Worm (Caenorhabditis elegans) whole organism, mixed stage, embryonic: Measurements from ENCODE around the gene best-13.

Experiments used
- bed-3 ChIP-seq: fragments of 200-800 bp; sonication (Bioruptor generic); optimal IDR thresholded peaks from 3 replicates; lab custom pipeline; 2018; ENCODE audit warnings: mild to moderate bottlenecking, missing genetic modification characterization, moderate library complexity, missing compliant biosample characterization
- blmp-1 ChIP-seq: fragments of 150-350 bp; optimal IDR thresholded peaks from 2 replicates; lab custom pipeline; 2014; ENCODE audit warnings: missing biosample characterization, missing genetic modification characterization
- ceh-39 ChIP-seq: fragments of 150-350 bp; optimal IDR thresholded peaks from 2 replicates; lab custom pipeline; 2014; ENCODE audit warnings: missing biosample characterization, missing genetic modification characterization
- ceh-43 ChIP-seq: fragments of 200-800 bp; sonication (Bioruptor generic); optimal IDR thresholded peaks from 2 replicates; lab custom pipeline; 2018; ENCODE audit warnings: mild to moderate bottlenecking, missing genetic modification characterization, moderate library complexity, missing compliant biosample characterization
- ces-1 ChIP-seq: fragments of 150-350 bp; optimal IDR thresholded peaks from 2 replicates; lab custom pipeline; 2014; ENCODE audit warnings: missing biosample characterization, missing genetic modification reagents, missing genetic modification characterization
- cnd-1 ChIP-seq: fragments of 200-800 bp; sonication (Bioruptor generic); optimal IDR thresholded peaks from 2 replicates; lab custom pipeline; 2018; ENCODE audit warnings: mild to moderate bottlenecking, missing genetic modification characterization, missing compliant biosample characterization
- drap-1 ChIP-seq: fragments of 200-800 bp; sonication (Bioruptor generic); optimal IDR thresholded peaks from 3 replicates; lab custom pipeline; 2018; ENCODE audit warnings: mild to moderate bottlenecking, missing genetic modification characterization, missing compliant biosample characterization
- elt-1 ChIP-seq: sonication (generic microtip); optimal IDR thresholded peaks from 2 replicates; lab custom pipeline; 2017; ENCODE audit warnings: missing genetic modification characterization, mild to moderate bottlenecking, missing compliant biosample characterization, antibody characterized with exemption, moderate library complexity, borderline replicate concordance; ENCODE audit not compliant: insufficient read depth
- elt-3 ChIP-seq: fragments of 150-350 bp; optimal IDR thresholded peaks from 2 replicates; lab custom pipeline; 2014; ENCODE audit warnings: missing biosample characterization, missing genetic modification characterization
- flh-1 ChIP-seq: fragments of 200-800 bp; sonication (Bioruptor generic); optimal IDR thresholded peaks from 2 replicates; lab custom pipeline; 2018; ENCODE audit warnings: mild to moderate bottlenecking, missing genetic modification characterization, moderate library complexity, missing compliant biosample characterization
- ham-2 ChIP-seq: fragments of 200-800 bp; sonication (Bioruptor generic); optimal IDR thresholded peaks from 2 replicates; lab custom pipeline; 2018; ENCODE audit warnings: mild to moderate bottlenecking, missing genetic modification characterization, missing compliant biosample characterization
- hlh-1 ChIP-seq: fragments of 150-350 bp; optimal IDR thresholded peaks from 2 replicates; lab custom pipeline; 2014; ENCODE audit warnings: missing biosample characterization, missing genetic modification reagents, missing genetic modification characterization
- lin-13 ChIP-seq: fragments of 150-350 bp; optimal IDR thresholded peaks from 2 replicates; lab custom pipeline; 2014; ENCODE audit warnings: missing biosample characterization, missing genetic modification characterization
- lin-32 ChIP-seq: fragments of 200-800 bp; sonication (Bioruptor generic); optimal IDR thresholded peaks from 2 replicates; lab custom pipeline; 2018; ENCODE audit warnings: mild to moderate bottlenecking, missing genetic modification characterization, missing compliant biosample characterization
- mab-5 ChIP-seq: fragments of 150-350 bp; optimal IDR thresholded peaks from 2 replicates; lab custom pipeline; 2014; ENCODE audit warnings: missing biosample characterization, missing genetic modification characterization
- mep-1 ChIP-seq: fragments of 150-350 bp; optimal IDR thresholded peaks from 2 replicates; lab custom pipeline; 2017; ENCODE audit warnings: missing biosample characterization, missing genetic modification reagents, missing genetic modification characterization, inconsistent platforms
- mls-2 ChIP-seq: sonication (generic microtip); optimal IDR thresholded peaks from 2 replicates; lab custom pipeline; 2016; ENCODE audit warnings: mild to moderate bottlenecking, missing genetic modification characterization, moderate library complexity, missing compliant biosample characterization
- nhr-12 ChIP-seq: fragments of 150-350 bp; optimal IDR thresholded peaks from 2 replicates; lab custom pipeline; 2014; ENCODE audit warnings: missing biosample characterization, missing genetic modification characterization
- nhr-2 ChIP-seq: fragments of 150-350 bp; optimal IDR thresholded peaks from 2 replicates; lab custom pipeline; 2014; ENCODE audit warnings: missing biosample characterization, missing genetic modification characterization
- nhr-237 ChIP-seq: fragments of 150-350 bp; optimal IDR thresholded peaks from 2 replicates; lab custom pipeline; 2014; ENCODE audit warnings: missing biosample characterization, missing genetic modification characterization
- nhr-28 ChIP-seq: fragments of 150-350 bp; optimal IDR thresholded peaks from 2 replicates; lab custom pipeline; 2014; ENCODE audit warnings: missing biosample characterization, missing genetic modification characterization
- pha-4 ChIP-seq: fragments of 150-350 bp; optimal IDR thresholded peaks from 2 replicates; lab custom pipeline; 2018; ENCODE audit warnings: missing biosample characterization, missing genetic modification reagents, missing genetic modification characterization
- sem-2 ChIP-seq: fragments of 200-800 bp; sonication (Bioruptor generic); optimal IDR thresholded peaks from 2 replicates; lab custom pipeline; 2018; ENCODE audit warnings: mild to moderate bottlenecking, missing genetic modification characterization, missing compliant biosample characterization
- snpc-4 ChIP-seq: fragments of 150-350 bp; optimal IDR thresholded peaks from 2 replicates; lab custom pipeline; 2014; ENCODE audit warnings: missing biosample characterization, missing genetic modification characterization
- sptf-1 ChIP-seq: sonication (generic microtip); optimal IDR thresholded peaks from 2 replicates; lab custom pipeline; 2017; ENCODE audit warnings: mild to moderate bottlenecking, missing genetic modification characterization, moderate library complexity, missing compliant biosample characterization
- tbx-8 ChIP-seq: fragments of 200-800 bp; sonication (Bioruptor generic); optimal IDR thresholded peaks from 2 replicates; lab custom pipeline; 2018; ENCODE audit warnings: mild to moderate bottlenecking, missing genetic modification characterization, moderate library complexity, missing compliant biosample characterization
- unc-120 ChIP-seq: sonication (generic microtip); optimal IDR thresholded peaks from 2 replicates; lab custom pipeline; 2017; ENCODE audit warnings: missing genetic modification characterization, missing compliant biosample characterization; ENCODE audit not compliant: poor library complexity, severe bottlenecking
- unc-39 ChIP-seq: fragments of 150-350 bp; optimal IDR thresholded peaks from 2 replicates; lab custom pipeline; 2014; ENCODE audit warnings: missing biosample characterization, missing genetic modification characterization
- unc-62 ChIP-seq: fragments of 150-350 bp; optimal IDR thresholded peaks from 2 replicates; lab custom pipeline; 2014; ENCODE audit warnings: missing biosample characterization, missing genetic modification reagents, missing genetic modification characterization
- zip-8 ChIP-seq: fragments of 150-350 bp; optimal IDR thresholded peaks from 2 replicates; lab custom pipeline; 2014; ENCODE audit warnings: missing biosample characterization, missing genetic modification characterization
- ztf-11 ChIP-seq: fragments of 150-350 bp; optimal IDR thresholded peaks from 2 replicates; lab custom pipeline; 2014; ENCODE audit warnings: missing biosample characterization, missing genetic modification characterization

best-13 gene

ce11 chrIV:9861921-9862320, 41.8 kb upstream of the best-13 start, which contains the start of gene K07F5.14:
K07F5.14 (plus strand) TSS chrIV:9862221.
- TF ChIP-seq ceh-39 (no peak), cnd-1 (tag; lab: Kevin White, UChicago) (no peak), elt-3 (no peak), mab-5 (tag; lab: Kevin White, UChicago) (no peak), nhr-12 (no peak), unc-120 (tag; lab: Kevin White, UChicago) (no peak), drap-1 (GFP tag; lab: Kevin White, UChicago) (no peak), unc-39 (tag; lab: Kevin White, UChicago) (no peak), blmp-1 (tag; lab: Kevin White, UChicago) (no peak), nhr-28 (no peak), sptf-1 (tag; lab: Kevin White, UChicago) (no peak), unc-62 (GFP tag; lab: Kevin White, UChicago) (no peak), nhr-2 (no peak), pha-4 (tag; lab: Kevin White, UChicago) (no peak), mep-1 (tag; lab: Kevin White, UChicago) (no peak), ceh-43 (GFP tag; lab: Kevin White, UChicago) (no peak), lin-32 (no peak)

DNA sequence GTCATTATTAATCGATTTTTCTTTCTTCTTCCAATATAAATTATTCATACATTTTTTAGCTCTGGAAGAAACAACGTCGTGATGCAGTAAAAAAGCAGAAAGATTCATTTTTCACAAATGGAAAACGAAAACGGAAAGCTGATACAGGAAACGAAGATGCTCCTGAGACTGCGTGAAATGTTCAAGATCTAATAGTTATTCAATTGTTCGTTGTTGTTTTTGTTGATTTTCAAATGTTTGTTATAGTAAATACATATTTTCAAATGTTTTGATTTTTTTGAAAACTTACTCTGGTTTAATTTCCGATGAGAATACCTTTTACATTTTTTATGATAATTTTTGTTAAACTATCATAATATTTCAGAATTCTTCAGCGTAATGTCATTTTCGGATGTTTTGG, 39.9 kb upstream of the best-13 start, which contains the start of gene K07F5.16:
K07F5.16 (plus strand) TSS at position 301 of the 400 bp plus-strand sequence.
- TF ChIP-seq lin-13 (tag; lab: Kevin White, UChicago) (no peak), nhr-237 (tag; lab: Kevin White, UChicago) (no peak), snpc-4 (no peak), blmp-1 (tag; lab: Kevin White, UChicago) (no peak), mep-1 (tag; lab: Kevin White, UChicago) (no peak)

DNA sequence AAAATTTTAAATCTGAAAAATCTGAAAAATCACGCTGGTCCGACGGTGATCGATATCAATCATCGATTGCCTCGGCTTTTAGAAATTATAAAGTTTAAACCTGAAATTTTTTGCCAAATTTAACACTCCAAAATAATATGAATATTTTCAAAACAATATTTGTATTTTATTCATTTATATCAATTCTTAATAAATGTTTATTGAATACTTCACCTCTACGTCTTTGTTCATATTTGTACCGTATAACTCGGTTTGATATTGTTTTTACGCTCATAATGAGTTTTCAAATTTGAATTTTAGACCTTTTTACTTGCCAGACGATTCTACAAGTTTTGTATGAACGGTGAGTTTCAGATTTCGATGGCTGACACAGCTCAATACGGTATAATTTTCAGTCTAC, 38.9 kb upstream of the best-13 start, which contains the start of the genes K07F5.15 and K07F5.22:
K07F5.15 (plus strand) TSS at position 301 of the 400 bp plus-strand sequence.
K07F5.22 (plus strand) TSS at position 301 of the 400 bp plus-strand sequence.
- TF ChIP-seq sptf-1 (tag; lab: Kevin White, UChicago) (no peak), unc-120 (tag; lab: Kevin White, UChicago) (no peak), ceh-43 (GFP tag; lab: Kevin White, UChicago) (no peak), elt-3 (no peak), blmp-1 (tag; lab: Kevin White, UChicago) (no peak), mep-1 (tag; lab: Kevin White, UChicago) (no peak), elt-1 (no peak), pha-4 (tag; lab: Kevin White, UChicago) (no peak), unc-39 (tag; lab: Kevin White, UChicago) (no peak), ces-1 (GFP tag; lab: Kevin White, UChicago) (no peak), nhr-237 (tag; lab: Kevin White, UChicago) (no peak), unc-62 (GFP tag; lab: Kevin White, UChicago) (no peak), bed-3 (GFP tag; lab: Kevin White, UChicago) (no peak), ztf-11 (tag; lab: Kevin White, UChicago) (no peak), hlh-1 (no peak), lin-13 (tag; lab: Kevin White, UChicago) (no peak), snpc-4 (no peak), ham-2 (GFP tag; lab: Kevin White, UChicago) (no peak), flh-1 (no peak), drap-1 (GFP tag; lab: Kevin White, UChicago) (no peak)

DNA sequence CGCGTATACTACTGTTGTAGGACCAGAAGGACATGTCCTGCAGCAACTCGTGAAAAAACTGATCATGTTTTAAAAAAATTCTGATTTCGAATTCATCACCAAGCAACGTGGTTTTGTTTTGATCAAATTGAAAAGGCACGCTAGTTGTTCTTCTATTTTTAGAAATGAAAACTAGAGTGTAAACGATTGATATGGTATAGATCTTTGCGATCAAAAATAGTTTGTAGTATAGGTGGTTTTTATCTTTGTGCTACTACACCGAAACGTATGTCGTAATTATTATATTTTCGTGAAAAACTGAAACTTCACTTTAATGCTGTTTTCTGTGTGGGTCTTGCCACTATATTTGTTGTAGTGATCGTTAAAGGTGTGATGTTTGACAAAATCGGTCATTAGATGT, 36.8 kb upstream of the best-13 start:
- TF ChIP-seq lin-32 = no peak
- no peak for TF ChIP-seq tbx-8 (GFP tag; lab: Kevin White, UChicago)
- TF ChIP-seq sem-2 = no peak
- no peak for TF ChIP-seq mls-2

ce11 chrIV:9867915-9868314, 35.8 kb upstream of the best-13 start:
- TF ChIP-seq zip-8 (tag; lab: Kevin White, UChicago) (no peak), ceh-43 (GFP tag; lab: Kevin White, UChicago) (no peak), sptf-1 (tag; lab: Kevin White, UChicago) (no peak), lin-13 (tag; lab: Kevin White, UChicago) (no peak), unc-120 (tag; lab: Kevin White, UChicago) (no peak), ces-1 (GFP tag; lab: Kevin White, UChicago) (no peak), lin-32 (no peak), ceh-39 (no peak), elt-1 (no peak), mab-5 (tag; lab: Kevin White, UChicago) (no peak), mep-1 (tag; lab: Kevin White, UChicago) (no peak), tbx-8 (GFP tag; lab: Kevin White, UChicago) (no peak)
- TF ChIP-seq, all 35 proteins: peak for 0
